Worm (Caenorhabditis elegans): ENCODE data around the gene R08E5.4.

DNA sequence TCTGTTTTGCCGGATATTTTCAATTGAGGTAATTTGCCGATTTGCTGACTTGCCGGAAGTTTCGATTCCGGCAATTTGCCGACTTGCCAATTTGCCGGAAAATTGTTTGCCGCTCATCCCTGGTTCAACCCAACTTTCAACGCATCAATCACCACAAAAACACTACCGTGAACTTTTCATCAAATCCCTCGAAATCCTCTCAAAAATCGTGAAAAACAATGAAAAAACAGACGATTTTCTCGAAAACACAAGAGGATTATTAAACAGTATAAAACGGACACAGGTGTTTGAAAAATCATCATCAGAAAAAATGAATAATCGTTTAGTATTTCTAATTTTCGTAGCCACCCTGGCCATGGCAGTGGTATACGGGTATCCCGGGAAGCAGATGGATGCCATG, 1.5 kb upstream of the R08E5.4 start, which contains the start of gene Y39H10A.1:
- TF ChIP-seq ceh-36 (tag; optimal IDR thresholded peaks at IDR 0.05): no peak
- no peak for TF ChIP-seq flt-1 (GFP tag; IDR thresholded peaks at IDR 0.05)
- no peak for TF ChIP-seq hmbx-1 (tag; optimal IDR thresholded peaks at IDR 0.05)
- no peak for TF ChIP-seq pes-1 (GFP tag; IDR thresholded peaks at IDR 0.05)
- no peak for TF ChIP-seq ama-1 (optimal IDR thresholded peaks at IDR 0.05)
- TF ChIP-seq tra-4 (tag; optimal IDR thresholded peaks at IDR 0.05): no peak
- TF ChIP-seq hnd-1 (tag; optimal IDR thresholded peaks at IDR 0.05): no peak
- TF ChIP-seq tbx-37 (GFP tag; conservative IDR thresholded peaks at IDR 0.05): no peak
- TF ChIP-seq ceh-13 (GFP tag; optimal IDR thresholded peaks at IDR 0.05): no peak
- TF ChIP-seq aly-1 (tag; optimal IDR thresholded peaks at IDR 0.05): no peak
- no peak for TF ChIP-seq ets-7 (tag; optimal IDR thresholded peaks at IDR 0.05)
- TF ChIP-seq scrt-1 (GFP tag; IDR thresholded peaks at IDR 0.05): no peak

All from whole organism, early embryonic.